Worm (Caenorhabditis elegans): Measurements from ENCODE around the gene twk-43.

- TF ChIP-seq him-1 (tag; optimal IDR thresholded peaks at IDR 0.05) (no peak), snpc-1.3 (tag; optimal IDR thresholded peaks at IDR 0.05; ENCODE audit: insufficient read depth) (no peak), F55B11.4 (tag; optimal IDR thresholded peaks at IDR 0.05; ENCODE audit: borderline replicate concordance, insufficient read depth) (no peak), F39B2.1 (GFP tag; IDR thresholded peaks at IDR 0.05) (no peak), madf-3 (GFP tag; IDR thresholded peaks at IDR 0.05) (no peak), F57A8.1 (GFP tag; optimal IDR thresholded peaks at IDR 0.05) (no peak), hlh-26 (GFP tag; conservative IDR thresholded peaks at IDR 0.05) (no peak), F57C9.4 (tag; optimal IDR thresholded peaks at IDR 0.05) (no peak), unc-62 (GFP tag; optimal IDR thresholded peaks at IDR 0.05) (no peak), nhr-80 (tag; optimal IDR thresholded peaks at IDR 0.05) (no peak), pha-4 (tag; optimal IDR thresholded peaks at IDR 0.05) (no peak), dpff-1 (tag; optimal IDR thresholded peaks at IDR 0.05) (no peak), sea-2 (GFP tag; IDR thresholded peaks at IDR 0.05) (no peak)
These were observed 15.2 kb upstream of the twk-43 start, which contains the start of gene nhr-129 for ce11 chrV:13330919-13331318.

Measured in whole organism, young adult.